Fruit fly (Drosophila melanogaster): ENCODE measurements around the gene CG7214.

The CG7214 gene

dm6 chr2L:7744739-7745138 lies at the start of gene CG7214:
CG7214 (minus strand) TSS chr2L:7744839.
- TF ChIP-seq Sin3A (optimal IDR thresholded peaks at IDR 0.05), result no peak

dm6 chr2L:7791356-7791738 lies 46.7 kb upstream of the CG7214 start:
- TF ChIP-seq ttk (optimal IDR thresholded peaks at IDR 0.05), result no peak
- no peak for TF ChIP-seq psq (optimal IDR thresholded peaks at IDR 0.05)
- no peak for TF ChIP-seq insv (optimal IDR thresholded peaks at IDR 0.05)
- no peak for TF ChIP-seq h (optimal IDR thresholded peaks at IDR 0.05)
- no peak for TF ChIP-seq Sin3A (optimal IDR thresholded peaks at IDR 0.05)
- TF ChIP-seq Myc (optimal IDR thresholded peaks at IDR 0.05), result no peak

DNA sequence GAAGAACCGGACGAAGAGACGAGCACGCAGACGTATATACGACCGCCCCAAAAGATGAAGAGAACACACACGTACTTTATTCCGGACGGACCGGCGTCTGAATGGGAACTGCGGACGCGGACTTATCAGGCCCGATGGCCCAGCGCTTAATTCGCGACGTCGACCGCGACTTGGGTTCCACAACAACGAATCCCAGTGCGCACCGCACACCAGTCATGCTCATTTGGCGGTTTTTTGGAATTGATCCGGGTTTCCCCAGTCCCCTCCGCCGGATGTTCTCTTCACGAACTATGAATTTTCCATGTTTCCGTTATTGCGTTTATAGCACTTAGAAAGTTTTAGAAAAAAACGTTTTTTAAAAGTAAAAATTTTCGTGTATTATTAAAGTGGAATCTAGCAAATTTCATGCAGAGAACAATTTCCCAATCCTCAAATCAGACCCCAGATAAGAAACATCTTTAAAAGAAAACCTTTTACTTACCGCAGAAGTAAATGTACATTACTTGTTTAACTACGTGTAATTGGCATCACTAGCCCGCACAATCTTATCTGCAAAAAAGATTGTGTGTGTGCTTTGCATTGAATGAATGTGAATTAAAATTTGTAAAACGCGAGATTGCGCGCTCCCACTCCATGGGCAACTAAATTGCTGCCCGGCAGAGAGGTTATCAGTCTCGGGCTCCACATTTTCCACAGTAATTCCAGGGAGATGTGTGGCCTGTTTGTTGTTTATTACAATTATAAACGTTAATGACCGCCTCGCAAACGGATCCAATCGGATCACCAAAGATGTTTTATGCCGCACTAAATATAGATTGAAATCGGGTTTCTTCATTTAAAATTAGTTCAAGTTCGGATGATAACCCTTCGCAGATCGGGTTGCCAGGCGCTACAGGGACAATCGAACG lies 46.1 kb upstream of the CG7214 start, which contains the start of gene CG7149:
TSS of gene CG7149 (minus strand) at position 110 of the 908 bp plus-strand sequence.
- TF ChIP-seq insv (optimal IDR thresholded peaks at IDR 0.05) (no peak), Myc (optimal IDR thresholded peaks at IDR 0.05) (no peak), ttk (optimal IDR thresholded peaks at IDR 0.05) (no peak)

dm6 chr2L:7790081-7790447 lies 45.4 kb upstream of the CG7214 start:
- no peak for TF ChIP-seq insv (optimal IDR thresholded peaks at IDR 0.05)
- no peak for TF ChIP-seq psq (optimal IDR thresholded peaks at IDR 0.05)
- TF ChIP-seq Sin3A (optimal IDR thresholded peaks at IDR 0.05), result no peak

DNA sequence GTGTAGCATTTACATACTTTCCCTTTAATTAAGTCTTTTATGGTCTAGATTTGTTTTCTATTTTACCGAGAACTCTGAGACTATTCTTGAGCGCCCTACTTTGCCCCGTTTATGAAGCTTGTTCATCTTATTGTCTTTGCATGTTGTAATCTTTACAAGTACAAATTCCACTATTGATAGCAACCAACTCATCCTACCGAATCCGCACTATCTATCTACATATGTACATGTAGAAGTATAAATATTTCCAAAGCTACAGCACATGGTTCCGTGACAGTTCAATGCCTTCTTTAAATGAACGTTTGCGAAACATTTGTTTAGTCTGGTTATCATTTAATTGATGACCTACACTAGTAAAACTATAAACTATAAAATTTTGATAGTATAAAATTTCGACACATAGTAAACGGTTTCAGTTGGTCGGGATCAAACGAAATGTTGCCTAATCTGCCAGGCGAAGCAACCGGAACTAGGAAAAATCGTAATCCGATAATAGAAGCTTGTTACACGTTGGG lies 44.4 kb upstream of the CG7214 start:
- TF ChIP-seq Myc (optimal IDR thresholded peaks at IDR 0.05) (no peak), ttk (optimal IDR thresholded peaks at IDR 0.05) (no peak), psq (optimal IDR thresholded peaks at IDR 0.05) (no peak), h (optimal IDR thresholded peaks at IDR 0.05) (no peak), insv (optimal IDR thresholded peaks at IDR 0.05) (no peak), Sin3A (optimal IDR thresholded peaks at IDR 0.05) (no peak)

DNA sequence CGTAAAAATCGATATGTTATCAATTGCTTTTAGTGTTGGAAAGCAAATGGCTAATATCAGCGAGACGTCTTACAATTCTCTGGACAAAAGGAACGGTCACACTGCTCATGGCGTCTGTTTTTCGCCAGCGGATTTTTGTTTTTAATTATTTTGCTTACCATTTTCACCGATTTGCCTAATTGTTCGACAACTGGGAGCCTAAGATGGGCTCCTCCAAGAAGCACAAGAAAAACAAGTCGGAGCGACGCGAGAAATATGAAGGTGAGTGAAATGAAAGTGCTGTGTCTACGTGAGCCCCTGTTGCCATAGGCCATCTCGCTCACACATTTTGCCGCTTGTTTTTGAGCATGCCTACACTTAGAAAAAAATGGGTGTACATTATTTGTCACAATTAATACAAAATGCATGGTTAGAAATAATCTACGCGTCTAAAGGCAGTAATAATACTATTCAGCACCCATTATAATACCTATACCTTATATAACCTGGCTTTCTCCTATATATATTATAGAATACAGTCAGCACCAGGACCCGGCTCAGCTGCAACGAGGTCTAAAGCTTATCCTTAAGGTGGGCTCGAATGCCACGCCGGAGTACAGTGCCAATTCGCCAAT lies 38.3 kb upstream of the CG7214 start, which contains the start of gene Brd7-9:
TSS of gene Brd7-9 (plus strand) at position 78 of the 614 bp plus-strand sequence.
- no peak for TF ChIP-seq Myc (optimal IDR thresholded peaks at IDR 0.05)
- no peak for TF ChIP-seq insv (optimal IDR thresholded peaks at IDR 0.05)
- no peak for TF ChIP-seq h (optimal IDR thresholded peaks at IDR 0.05)
- TF ChIP-seq Sin3A (optimal IDR thresholded peaks at IDR 0.05), result no peak
- TF ChIP-seq psq (optimal IDR thresholded peaks at IDR 0.05), result no peak
- TF ChIP-seq ttk (optimal IDR thresholded peaks at IDR 0.05), result no peak

DNA sequence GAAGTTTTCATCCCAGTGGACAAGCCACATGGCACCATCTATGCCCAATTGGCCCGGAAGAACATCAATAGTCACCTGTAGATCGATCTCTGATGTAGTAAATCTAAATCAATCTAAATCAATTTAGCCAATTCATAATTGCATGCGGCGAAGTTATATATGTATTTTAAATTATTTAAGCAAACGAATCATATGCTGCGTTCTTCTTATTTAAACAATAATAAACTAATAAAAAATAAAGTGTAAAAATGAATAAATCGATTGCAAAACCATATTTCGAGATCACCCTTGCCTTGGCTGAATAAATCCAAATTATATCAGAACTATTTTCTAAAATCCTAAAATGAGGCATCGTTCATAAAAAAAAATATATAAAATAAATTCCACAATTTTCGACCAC lies 36.5 kb upstream of the CG7214 start, which contains the start of gene CG7164:
TSS of gene CG7164 (plus strand) at position 301 of the 400 bp plus-strand sequence.
- TF ChIP-seq psq (optimal IDR thresholded peaks at IDR 0.05) (no peak), Sin3A (optimal IDR thresholded peaks at IDR 0.05) (no peak), Myc (optimal IDR thresholded peaks at IDR 0.05) (no peak), h (optimal IDR thresholded peaks at IDR 0.05) (no peak), ttk (optimal IDR thresholded peaks at IDR 0.05) (no peak), insv (optimal IDR thresholded peaks at IDR 0.05) (no peak)

- TF ChIP-seq ttk (optimal IDR thresholded peaks at IDR 0.05) (no peak), Myc (optimal IDR thresholded peaks at IDR 0.05) (no peak), psq (optimal IDR thresholded peaks at IDR 0.05) (no peak), h (optimal IDR thresholded peaks at IDR 0.05) (no peak), insv (optimal IDR thresholded peaks at IDR 0.05) (no peak), Sin3A (optimal IDR thresholded peaks at IDR 0.05) (no peak)
Observed at dm6 chr2L:7779785-7780184, 35.1 kb upstream of the CG7214 start, which contains the start of gene Uro. Uro (plus strand) TSS chr2L:7780085.

DNA sequence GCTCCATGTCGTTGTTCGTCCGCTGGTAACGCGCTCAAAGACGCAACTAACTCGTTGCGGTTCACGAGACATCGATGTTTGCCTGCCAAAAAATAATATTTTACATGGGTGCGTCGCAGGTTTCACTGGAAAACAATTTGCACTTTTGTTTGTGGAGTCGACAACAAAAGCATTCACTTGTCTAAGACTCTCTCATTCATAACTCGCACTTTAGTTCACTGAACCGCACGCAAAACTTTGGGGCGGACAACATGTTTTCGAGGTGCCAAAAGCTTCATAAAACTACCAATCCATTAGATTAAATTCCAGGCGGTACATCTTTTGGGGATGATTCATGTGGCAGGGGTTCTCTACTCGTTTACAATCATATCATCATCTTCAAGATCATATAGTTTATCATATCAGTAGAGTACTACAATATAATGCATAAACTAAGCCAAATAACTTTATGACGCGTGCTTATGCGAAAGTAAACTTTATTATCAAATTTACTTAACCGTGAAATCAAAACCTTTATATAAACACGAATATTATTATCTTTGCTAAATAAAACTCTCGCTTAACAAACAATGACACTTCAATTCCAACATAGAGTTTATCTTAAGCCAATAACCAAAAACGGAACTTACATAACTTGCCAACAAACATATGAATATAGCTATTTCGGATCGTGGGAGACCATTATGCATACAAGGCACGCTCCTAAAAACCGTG lies 33.5 kb upstream of the CG7214 start, which contains the start of gene CG7179:
TSS of gene CG7179 (minus strand) at position 51 of the 714 bp plus-strand sequence.
- TF ChIP-seq Sin3A (optimal IDR thresholded peaks at IDR 0.05) (no peak), insv (optimal IDR thresholded peaks at IDR 0.05) (no peak), ttk (optimal IDR thresholded peaks at IDR 0.05) (no peak), psq (optimal IDR thresholded peaks at IDR 0.05) (no peak), Myc (optimal IDR thresholded peaks at IDR 0.05) (no peak), h (optimal IDR thresholded peaks at IDR 0.05) (no peak)

- TF ChIP-seq h (optimal IDR thresholded peaks at IDR 0.05) (no peak), insv (optimal IDR thresholded peaks at IDR 0.05) (no peak), Sin3A (optimal IDR thresholded peaks at IDR 0.05) (no peak)
Observed at dm6 chr2L:7775260-7775659, 30.6 kb upstream of the CG7214 start.

DNA sequence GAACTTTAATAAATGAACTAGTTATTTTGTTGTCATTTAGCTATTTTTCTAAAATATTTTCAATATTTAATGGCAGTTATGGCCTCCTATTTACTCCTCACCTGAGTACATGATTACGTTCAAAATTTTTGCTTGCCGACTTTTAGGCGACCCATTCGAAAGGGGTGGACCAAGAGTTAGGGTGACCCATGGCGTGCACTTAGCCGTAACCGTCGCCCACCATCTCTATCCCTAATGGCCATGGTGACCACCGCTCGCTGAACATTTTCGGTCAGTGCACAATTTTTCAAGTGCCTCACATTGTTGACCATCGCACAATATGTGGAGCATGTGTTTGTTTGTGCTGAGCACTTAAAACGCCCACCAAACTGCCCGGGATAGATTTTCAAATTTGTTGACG lies 27.3 kb upstream of the CG7214 start:
- TF ChIP-seq insv (optimal IDR thresholded peaks at IDR 0.05) (no peak), Myc (optimal IDR thresholded peaks at IDR 0.05) (no peak), h (optimal IDR thresholded peaks at IDR 0.05) (no peak), ttk (optimal IDR thresholded peaks at IDR 0.05) (no peak), psq (optimal IDR thresholded peaks at IDR 0.05) (no peak), Sin3A (optimal IDR thresholded peaks at IDR 0.05) (no peak)

DNA sequence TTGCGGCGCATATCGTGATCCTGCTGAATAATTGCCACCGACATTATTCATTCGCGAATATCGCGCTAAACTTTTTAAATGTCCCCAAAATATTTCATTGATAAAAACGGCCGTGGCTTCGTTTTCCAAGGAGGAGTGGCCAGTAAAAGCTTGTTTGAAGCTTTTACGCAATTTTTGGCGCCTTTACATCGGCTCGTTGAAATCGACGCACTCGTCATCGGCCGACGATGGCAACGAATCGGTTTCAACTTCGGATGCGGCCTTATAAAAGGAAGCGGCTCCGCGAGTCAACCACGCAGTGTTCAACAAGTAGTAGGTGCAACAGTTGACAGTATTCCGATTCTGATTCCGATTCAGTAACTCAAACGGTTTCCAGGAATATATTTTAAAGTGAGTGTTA lies 22.7 kb upstream of the CG7214 start, which contains the start of gene CG7191:
TSS of gene CG7191 (plus strand) at position 301 of the 400 bp plus-strand sequence.
- no peak for TF ChIP-seq Myc (optimal IDR thresholded peaks at IDR 0.05)
